Worm (Caenorhabditis elegans): ENCODE results near the gene pam-1.

pam-1 gene

ce11 chrIV:7530226-7531070 is 20.2 kb downstream of the pam-1 start:
- TF ChIP-seq fos-1 (tag; optimal IDR thresholded peaks at IDR 0.05) (peak; percentile 34), unc-62 (GFP tag; optimal IDR thresholded peaks at IDR 0.05) (no peak)

ce11 chrIV:7523744-7524143 is 26.9 kb downstream of the pam-1 start:
- TF ChIP-seq mab-5 (tag; optimal IDR thresholded peaks at IDR 0.05) (no peak), nhr-25 (tag; optimal IDR thresholded peaks at IDR 0.05) (no peak), nhr-12 (tag; optimal IDR thresholded peaks at IDR 0.05) (no peak), elt-3 (tag; optimal IDR thresholded peaks at IDR 0.05) (no peak), lsy-2 (tag; optimal IDR thresholded peaks at IDR 0.05) (no peak), mdl-1 (tag; optimal IDR thresholded peaks at IDR 0.05) (no peak), nhr-237 (tag; optimal IDR thresholded peaks at IDR 0.05) (no peak), elt-1 (tag; optimal IDR thresholded peaks at IDR 0.05) (no peak), lin-11 (tag; optimal IDR thresholded peaks at IDR 0.05) (no peak), nhr-6 (tag; optimal IDR thresholded peaks at IDR 0.05) (no peak), ztf-4 (tag; optimal IDR thresholded peaks at IDR 0.05) (no peak), alr-1 (tag; optimal IDR thresholded peaks at IDR 0.05) (no peak)

- TF ChIP-seq ceh-82 (tag; optimal IDR thresholded peaks at IDR 0.05) (no peak), lin-13 (GFP tag; optimal IDR thresholded peaks at IDR 0.05) (no peak), Y55F3AM.14 (GFP tag; optimal IDR thresholded peaks at IDR 0.05) (no peak)
Measured at ce11 chrIV:7521591-7521990, 29.0 kb downstream of the pam-1 start.

- TF ChIP-seq sma-9 (GFP tag; optimal IDR thresholded peaks at IDR 0.05) (peak; percentile 7), sma-9 (tag; optimal IDR thresholded peaks at IDR 0.05) (no peak), nhr-11 (tag; optimal IDR thresholded peaks at IDR 0.05) (no peak), crh-2 (tag; optimal IDR thresholded peaks at IDR 0.05) (peak; percentile 6), nhr-129 (tag; optimal IDR thresholded peaks at IDR 0.05) (no peak), ztf-1 (GFP tag; conservative IDR thresholded peaks at IDR 0.05) (no peak), mbf-1 (tag; optimal IDR thresholded peaks at IDR 0.05) (no peak), nhr-21 (tag; optimal IDR thresholded peaks at IDR 0.05) (no peak)
Measured at ce11 chrIV:7520841-7521240, 29.8 kb downstream of the pam-1 start.

- peak; percentile 58 for TF ChIP-seq fos-1 (tag; optimal IDR thresholded peaks at IDR 0.05)
- TF ChIP-seq ceh-82 (tag; optimal IDR thresholded peaks at IDR 0.05), result no peak
Measured at ce11 chrIV:7520258-7520657, 30.4 kb downstream of the pam-1 start.

ce11 chrIV:7516167-7516566 is 34.4 kb downstream of the pam-1 start, which contains the start of the genes R05G6.9 and R05G6.3:
Gene R05G6.9 (minus strand): TSS chrIV:7516267.
Gene R05G6.3 (plus strand): TSS chrIV:7516552.
- TF ChIP-seq sma-3 (GFP tag; optimal IDR thresholded peaks at IDR 0.05) (no peak), F13H6.1 (tag; optimal IDR thresholded peaks at IDR 0.05) (no peak), lin-11 (tag; optimal IDR thresholded peaks at IDR 0.05) (no peak), ceh-16 (tag; optimal IDR thresholded peaks at IDR 0.05) (no peak), peb-1 (tag; optimal IDR thresholded peaks at IDR 0.05) (no peak), C34F6.9 (tag; optimal IDR thresholded peaks at IDR 0.05) (no peak), snpc-4 (tag; optimal IDR thresholded peaks at IDR 0.05) (no peak), unc-62 (GFP tag; optimal IDR thresholded peaks at IDR 0.05) (no peak), alr-1 (tag; optimal IDR thresholded peaks at IDR 0.05) (no peak), elt-1 (tag; optimal IDR thresholded peaks at IDR 0.05) (no peak), nhr-6 (tag; optimal IDR thresholded peaks at IDR 0.05) (no peak)

Measured in whole organism, L2 larva.